Worm (Caenorhabditis elegans): ENCODE results near the gene C07B5.3.

- no peak for TF ChIP-seq R02D3.7 (tag; optimal IDR thresholded peaks at IDR 0.05)
- no peak for TF ChIP-seq aly-2 (tag; optimal IDR thresholded peaks at IDR 0.05)
- no peak for TF ChIP-seq lin-39 (tag; optimal IDR thresholded peaks at IDR 0.05)
- no peak for TF ChIP-seq unc-62 (GFP tag; optimal IDR thresholded peaks at IDR 0.05)
- TF ChIP-seq unc-39 (tag; optimal IDR thresholded peaks at IDR 0.05): no peak
- no peak for TF ChIP-seq sma-3 (GFP tag; optimal IDR thresholded peaks at IDR 0.05)
- no peak for TF ChIP-seq ztf-4 (tag; optimal IDR thresholded peaks at IDR 0.05)
- no peak for TF ChIP-seq nhr-10 (tag; optimal IDR thresholded peaks at IDR 0.05)
- no peak for TF ChIP-seq alr-1 (tag; optimal IDR thresholded peaks at IDR 0.05)
- TF ChIP-seq nhr-77 (tag; optimal IDR thresholded peaks at IDR 0.05): no peak
Observed at ce11 chrX:9494661-9495060, 28.4 kb downstream of the C07B5.3 start.

Measured in whole organism, L2 larva.